Worm (Caenorhabditis elegans) whole organism, mixed stage, embryonic: Measurements from ENCODE around the gene M7.7.

ENCODE experiments used
- M03D4.4 ChIP-seq: sonication (generic microtip); optimal IDR thresholded peaks from 2 replicates; lab custom pipeline; 2017; ENCODE audit warnings: mild to moderate bottlenecking, missing genetic modification characterization, missing compliant biosample characterization
- blmp-1 ChIP-seq: fragments of 150-350 bp; optimal IDR thresholded peaks from 2 replicates; lab custom pipeline; 2014; ENCODE audit warnings: missing biosample characterization, missing genetic modification characterization
- ceh-39 ChIP-seq: fragments of 150-350 bp; optimal IDR thresholded peaks from 2 replicates; lab custom pipeline; 2014; ENCODE audit warnings: missing biosample characterization, missing genetic modification characterization
- ceh-43 ChIP-seq: fragments of 200-800 bp; sonication (Bioruptor generic); optimal IDR thresholded peaks from 2 replicates; lab custom pipeline; 2018; ENCODE audit warnings: mild to moderate bottlenecking, missing genetic modification characterization, moderate library complexity, missing compliant biosample characterization
- ceh-83 ChIP-seq: fragments of 200-800 bp; sonication (Bioruptor generic); optimal IDR thresholded peaks from 2 replicates; lab custom pipeline; 2018; ENCODE audit warnings: mild to moderate bottlenecking, missing genetic modification characterization, missing compliant biosample characterization
- ces-1 ChIP-seq: fragments of 150-350 bp; optimal IDR thresholded peaks from 2 replicates; lab custom pipeline; 2014; ENCODE audit warnings: missing biosample characterization, missing genetic modification reagents, missing genetic modification characterization
- cnd-1 ChIP-seq: fragments of 200-800 bp; sonication (Bioruptor generic); optimal IDR thresholded peaks from 2 replicates; lab custom pipeline; 2018; ENCODE audit warnings: mild to moderate bottlenecking, missing genetic modification characterization, missing compliant biosample characterization
- drap-1 ChIP-seq: fragments of 200-800 bp; sonication (Bioruptor generic); optimal IDR thresholded peaks from 3 replicates; lab custom pipeline; 2018; ENCODE audit warnings: mild to moderate bottlenecking, missing genetic modification characterization, missing compliant biosample characterization
- elt-1 ChIP-seq: sonication (generic microtip); optimal IDR thresholded peaks from 2 replicates; lab custom pipeline; 2017; ENCODE audit warnings: missing genetic modification characterization, mild to moderate bottlenecking, missing compliant biosample characterization, antibody characterized with exemption, moderate library complexity, borderline replicate concordance; ENCODE audit not compliant: insufficient read depth
- elt-3 ChIP-seq: fragments of 150-350 bp; optimal IDR thresholded peaks from 2 replicates; lab custom pipeline; 2014; ENCODE audit warnings: missing biosample characterization, missing genetic modification characterization
- flh-1 ChIP-seq: fragments of 200-800 bp; sonication (Bioruptor generic); optimal IDR thresholded peaks from 2 replicates; lab custom pipeline; 2018; ENCODE audit warnings: mild to moderate bottlenecking, missing genetic modification characterization, moderate library complexity, missing compliant biosample characterization
- ham-2 ChIP-seq: fragments of 200-800 bp; sonication (Bioruptor generic); optimal IDR thresholded peaks from 2 replicates; lab custom pipeline; 2018; ENCODE audit warnings: mild to moderate bottlenecking, missing genetic modification characterization, missing compliant biosample characterization
- hlh-1 ChIP-seq: fragments of 150-350 bp; optimal IDR thresholded peaks from 2 replicates; lab custom pipeline; 2014; ENCODE audit warnings: missing biosample characterization, missing genetic modification reagents, missing genetic modification characterization
- lin-13 ChIP-seq: fragments of 150-350 bp; optimal IDR thresholded peaks from 2 replicates; lab custom pipeline; 2014; ENCODE audit warnings: missing biosample characterization, missing genetic modification characterization
- lin-32 ChIP-seq: fragments of 200-800 bp; sonication (Bioruptor generic); optimal IDR thresholded peaks from 2 replicates; lab custom pipeline; 2018; ENCODE audit warnings: mild to moderate bottlenecking, missing genetic modification characterization, missing compliant biosample characterization
- lsy-2 ChIP-seq: fragments of 150-350 bp; optimal IDR thresholded peaks from 2 replicates; lab custom pipeline; 2014; ENCODE audit warnings: missing biosample characterization, missing genetic modification characterization
- mab-5 ChIP-seq: fragments of 150-350 bp; optimal IDR thresholded peaks from 2 replicates; lab custom pipeline; 2014; ENCODE audit warnings: missing biosample characterization, missing genetic modification characterization
- mep-1 ChIP-seq: fragments of 150-350 bp; optimal IDR thresholded peaks from 2 replicates; lab custom pipeline; 2017; ENCODE audit warnings: missing biosample characterization, missing genetic modification reagents, missing genetic modification characterization, inconsistent platforms
- mls-2 ChIP-seq: sonication (generic microtip); optimal IDR thresholded peaks from 2 replicates; lab custom pipeline; 2016; ENCODE audit warnings: mild to moderate bottlenecking, missing genetic modification characterization, moderate library complexity, missing compliant biosample characterization
- nhr-12 ChIP-seq: fragments of 150-350 bp; optimal IDR thresholded peaks from 2 replicates; lab custom pipeline; 2014; ENCODE audit warnings: missing biosample characterization, missing genetic modification characterization
- nhr-2 ChIP-seq: fragments of 150-350 bp; optimal IDR thresholded peaks from 2 replicates; lab custom pipeline; 2014; ENCODE audit warnings: missing biosample characterization, missing genetic modification characterization
- nhr-237 ChIP-seq: fragments of 150-350 bp; optimal IDR thresholded peaks from 2 replicates; lab custom pipeline; 2014; ENCODE audit warnings: missing biosample characterization, missing genetic modification characterization
- nhr-28 ChIP-seq: fragments of 150-350 bp; optimal IDR thresholded peaks from 2 replicates; lab custom pipeline; 2014; ENCODE audit warnings: missing biosample characterization, missing genetic modification characterization
- nhr-76 ChIP-seq: sonication (generic microtip); optimal IDR thresholded peaks from 2 replicates; lab custom pipeline; 2017; ENCODE audit warnings: missing biosample characterization, missing genetic modification characterization
- pha-4 ChIP-seq: fragments of 150-350 bp; optimal IDR thresholded peaks from 2 replicates; lab custom pipeline; 2018; ENCODE audit warnings: missing biosample characterization, missing genetic modification reagents, missing genetic modification characterization
- sem-2 ChIP-seq: fragments of 200-800 bp; sonication (Bioruptor generic); optimal IDR thresholded peaks from 2 replicates; lab custom pipeline; 2018; ENCODE audit warnings: mild to moderate bottlenecking, missing genetic modification characterization, missing compliant biosample characterization
- snpc-4 ChIP-seq: fragments of 150-350 bp; optimal IDR thresholded peaks from 2 replicates; lab custom pipeline; 2014; ENCODE audit warnings: missing biosample characterization, missing genetic modification characterization
- sptf-1 ChIP-seq: sonication (generic microtip); optimal IDR thresholded peaks from 2 replicates; lab custom pipeline; 2017; ENCODE audit warnings: mild to moderate bottlenecking, missing genetic modification characterization, moderate library complexity, missing compliant biosample characterization
- tbx-8 ChIP-seq: fragments of 200-800 bp; sonication (Bioruptor generic); optimal IDR thresholded peaks from 2 replicates; lab custom pipeline; 2018; ENCODE audit warnings: mild to moderate bottlenecking, missing genetic modification characterization, moderate library complexity, missing compliant biosample characterization
- unc-120 ChIP-seq: sonication (generic microtip); optimal IDR thresholded peaks from 2 replicates; lab custom pipeline; 2017; ENCODE audit warnings: missing genetic modification characterization, missing compliant biosample characterization; ENCODE audit not compliant: poor library complexity, severe bottlenecking
- unc-62 ChIP-seq: fragments of 150-350 bp; optimal IDR thresholded peaks from 2 replicates; lab custom pipeline; 2014; ENCODE audit warnings: missing biosample characterization, missing genetic modification reagents, missing genetic modification characterization
- ztf-11 ChIP-seq: fragments of 150-350 bp; optimal IDR thresholded peaks from 2 replicates; lab custom pipeline; 2014; ENCODE audit warnings: missing biosample characterization, missing genetic modification characterization

The M7.7 gene

ce11 chrIV:11092502-11093080, 3.0 kb downstream of the M7.7 start, which contains the start of gene bcc-1:
Gene bcc-1, minus strand, starts transcription at chrIV:11092552.
- TF ChIP-seq flh-1 (GFP tag; lab: Kevin White, UChicago) (no peak), nhr-2 (tag; lab: Kevin White, UChicago) (no peak), mls-2 (tag; lab: Kevin White, UChicago) (no peak), tbx-8 (no peak), ztf-11 (tag; lab: Kevin White, UChicago) (no peak), cnd-1 (tag; lab: Kevin White, UChicago) (no peak), pha-4 (tag; lab: Kevin White, UChicago) (no peak), nhr-12 (tag; lab: Kevin White, UChicago) (no peak), nhr-76 (tag; lab: Kevin White, UChicago) (no peak), ham-2 (GFP tag; lab: Kevin White, UChicago) (no peak)

- TF ChIP-seq cnd-1 (tag; lab: Kevin White, UChicago) (no peak), tbx-8 (no peak), ces-1 (no peak), elt-3 (tag; lab: Kevin White, UChicago) (no peak), mab-5 (tag; lab: Kevin White, UChicago) (no peak), ztf-11 (tag; lab: Kevin White, UChicago) (no peak), mls-2 (tag; lab: Kevin White, UChicago) (no peak), ceh-39 (tag; lab: Kevin White, UChicago) (no peak), hlh-1 (tag; lab: Kevin White, UChicago) (no peak), sem-2 (GFP tag; lab: Kevin White, UChicago) (no peak), nhr-12 (tag; lab: Kevin White, UChicago) (no peak), unc-120 (tag; lab: Kevin White, UChicago) (no peak), lin-32 (no peak), M03D4.4 (tag; lab: Kevin White, UChicago) (no peak), nhr-237 (tag; lab: Kevin White, UChicago) (no peak), elt-1 (no peak)
These were observed 4.4 kb downstream of the M7.7 start for ce11 chrIV:11094052-11094451.

ce11 chrIV:11094974-11095373, 5.3 kb downstream of the M7.7 start, which contains the start of gene M7.8:
Gene M7.8, minus strand, starts transcription at chrIV:11095085.
- TF ChIP-seq ces-1, result peak; percentile 53
- TF ChIP-seq snpc-4 (tag; lab: Kevin White, UChicago), result no peak
- TF ChIP-seq unc-62 (GFP tag; lab: Kevin White, UChicago), result peak; percentile 32

DNA sequence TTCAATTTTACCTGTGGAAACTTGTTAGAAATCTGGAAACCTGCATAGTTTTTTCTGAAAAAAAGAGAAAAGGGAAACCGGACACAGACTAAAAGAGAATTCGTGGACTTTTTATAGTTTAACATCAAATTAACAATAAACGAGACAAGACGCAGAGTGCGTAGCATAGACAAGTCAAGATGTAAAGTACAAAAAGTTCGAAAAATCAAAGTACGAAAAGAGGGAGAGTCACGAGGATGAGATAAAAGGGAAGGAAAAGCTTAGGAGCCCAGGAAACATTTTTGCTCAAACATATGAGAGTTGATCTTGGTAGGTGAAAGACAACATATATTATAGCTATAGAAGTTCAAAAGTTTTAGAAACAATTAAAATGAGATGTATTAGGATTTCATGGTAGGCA, 8.2 kb downstream of the M7.7 start, which contains the start of gene M7.12:
Gene M7.12 (minus strand): TSS at position 188 of the 400 bp plus-strand sequence.
- no peak for TF ChIP-seq lin-32
- no peak for TF ChIP-seq cnd-1 (tag; lab: Kevin White, UChicago)
- no peak for TF ChIP-seq tbx-8
- TF ChIP-seq M03D4.4 (tag; lab: Kevin White, UChicago), result no peak
- no peak for TF ChIP-seq blmp-1 (tag; lab: Kevin White, UChicago)
- no peak for TF ChIP-seq ceh-83
- TF ChIP-seq nhr-12 (tag; lab: Kevin White, UChicago), result no peak
- no peak for TF ChIP-seq drap-1 (GFP tag; lab: Kevin White, UChicago)
- TF ChIP-seq lin-13, result no peak

- TF ChIP-seq pha-4 (tag; lab: Kevin White, UChicago), result no peak
- TF ChIP-seq cnd-1 (tag; lab: Kevin White, UChicago), result no peak
- TF ChIP-seq blmp-1 (tag; lab: Kevin White, UChicago), result no peak
- no peak for TF ChIP-seq nhr-12 (tag; lab: Kevin White, UChicago)
- no peak for TF ChIP-seq unc-120 (tag; lab: Kevin White, UChicago)
- TF ChIP-seq nhr-28 (tag; lab: Kevin White, UChicago), result no peak
- no peak for TF ChIP-seq sptf-1 (tag; lab: Kevin White, UChicago)
- TF ChIP-seq ceh-43 (GFP tag; lab: Kevin White, UChicago), result no peak
- TF ChIP-seq hlh-1 (tag; lab: Kevin White, UChicago), result no peak
- TF ChIP-seq mep-1 (tag; lab: Kevin White, UChicago), result no peak
- TF ChIP-seq lsy-2 (tag; lab: Kevin White, UChicago), result no peak
- TF ChIP-seq lin-32, result no peak
- no peak for TF ChIP-seq sem-2 (GFP tag; lab: Kevin White, UChicago)
- TF ChIP-seq ceh-83, result no peak
These were observed 10.6 kb downstream of the M7.7 start, which contains the start of gene str-3 for ce11 chrIV:11100271-11100670. Gene str-3, minus strand, starts transcription at chrIV:11100371.
